Comparison of ENCODE assay signal across 4 worm cellular contexts in the genomic region with DNA sequence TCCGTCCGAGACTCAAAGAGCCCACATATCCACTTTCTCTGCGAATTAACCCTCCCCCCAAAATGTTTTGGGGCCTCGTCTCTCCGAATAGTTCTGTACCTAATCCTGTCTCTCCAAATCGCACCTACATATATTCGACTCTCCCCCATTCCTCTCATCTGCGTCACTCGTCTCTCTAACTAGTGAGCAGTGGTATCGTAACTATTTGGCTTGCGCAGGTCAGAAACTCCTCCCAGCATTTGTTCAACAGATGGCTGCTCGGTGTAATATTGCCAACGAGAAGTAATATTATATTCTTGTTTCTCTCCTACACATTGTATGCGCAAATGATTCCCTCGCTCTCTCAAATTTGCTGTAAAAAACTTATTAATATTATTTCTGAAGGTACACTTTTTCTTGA.
TF ChIP-seq lines count a peak whose summit lies in the region.

TSS of gene F54D5.24 (plus strand) at position 316 of the 400 bp plus-strand sequence.

TF ChIP-seq in whole organism, L3 larva, 47 proteins besides CTCF, POLR2A, EP300 and RAD21:
- TF ChIP-seq pha-4 (tag; optimal IDR thresholded peaks at IDR 0.05; lab: Kevin White, UChicago) (peak; percentile 10), nhr-23 (tag; optimal IDR thresholded peaks at IDR 0.05; lab: Kevin White, UChicago) (no peak), ama-1 (optimal IDR thresholded peaks at IDR 0.05; lab: Kevin White, UChicago) (no peak)

TF ChIP-seq in whole organism, late embryonic, 69 proteins besides CTCF, POLR2A, EP300 and RAD21:
- TF ChIP-seq madf-2 (tag; optimal IDR thresholded peaks at IDR 0.05; lab: Kevin White, UChicago) (no peak), tbx-2 (tag; optimal IDR thresholded peaks at IDR 0.05; lab: Kevin White, UChicago) (peak; percentile 5), ceh-34 (tag; optimal IDR thresholded peaks at IDR 0.05; lab: Kevin White, UChicago) (peak; percentile 64), pat-9 (tag; optimal IDR thresholded peaks at IDR 0.05; lab: Kevin White, UChicago) (no peak), K09A11.1 (tag; optimal IDR thresholded peaks at IDR 0.05; lab: Kevin White, UChicago; ENCODE audit: insufficient read depth) (no peak), hlh-8 (tag; optimal IDR thresholded peaks at IDR 0.05; lab: Kevin White, UChicago) (peak; percentile 38), nhr-232 (tag; optimal IDR thresholded peaks at IDR 0.05; lab: Kevin White, UChicago) (no peak), nfya-1 (tag; optimal IDR thresholded peaks at IDR 0.05; lab: Kevin White, UChicago) (no peak), syd-9 (tag; optimal IDR thresholded peaks at IDR 0.05; lab: Kevin White, UChicago) (no peak)

TF ChIP-seq in whole organism, midembryonic, 9 proteins besides CTCF, POLR2A, EP300 and RAD21:
- TF ChIP-seq ztf-29 (GFP tag; IDR thresholded peaks at IDR 0.05; lab: Robert Waterston, UW) (peak; percentile 25; the same call in 1 of the 2 replicates), tab-1 (GFP tag; IDR thresholded peaks at IDR 0.05; lab: Robert Waterston, UW) (no peak), med-1 (GFP tag; optimal IDR thresholded peaks at IDR 0.05; lab: Kevin White, UChicago; ENCODE audit: insufficient read depth) (no peak), ztf-23 (GFP tag; IDR thresholded peaks at IDR 0.05; lab: Robert Waterston, UW) (no peak)

TF ChIP-seq in whole organism, mixed stage, embryonic, 35 proteins besides CTCF, POLR2A, EP300 and RAD21:
- TF ChIP-seq sptf-1 (tag; optimal IDR thresholded peaks at IDR 0.05; lab: Kevin White, UChicago) (peak; percentile 57), hlh-1 (tag; optimal IDR thresholded peaks at IDR 0.05; lab: Kevin White, UChicago) (peak; percentile 96), sem-2 (GFP tag; optimal IDR thresholded peaks at IDR 0.05; lab: Kevin White, UChicago) (no peak), unc-39 (tag; optimal IDR thresholded peaks at IDR 0.05; lab: Kevin White, UChicago) (no peak)
TF ChIP-seq in whole organism, mixed stage, embryonic: peak in this region for 2.

Comparison
In these comparisons a context has a peak if more than half of its experiments do, and no peak if none do; other contexts are left out.
1. Of the 9 proteins assayed by ChIP-seq in both whole organism, late embryonic and whole organism, L3 larva: peak only in whole organism, late embryonic: tbx-2; only in whole organism, L3 larva: pha-4; in both: none; in neither: 7.